Worm (Caenorhabditis elegans) whole organism, L2 larva: Measurements from ENCODE around the gene F54H12.2.
A peak's percentile ranks its signal among the peaks of the same experiment; 100 is the strongest.

Experiments
- F13H6.1 ChIP-seq: sonication (generic microtip); optimal IDR thresholded peaks from 2 replicates; lab custom pipeline; 2016; ENCODE audit warnings: missing genetic modification characterization, missing compliant biosample characterization
- Y55F3AM.14 ChIP-seq: fragments of 200-800 bp; sonication (Bioruptor generic); optimal IDR thresholded peaks from 2 replicates; lab custom pipeline; 2018; ENCODE audit warnings: mild to moderate bottlenecking, missing genetic modification characterization, missing compliant biosample characterization
- ama-1 ChIP-seq: fragments of 150-350 bp; optimal IDR thresholded peaks from 2 replicates; lab custom pipeline; 2018; ENCODE audit warnings: inconsistent platforms
- blmp-1 ChIP-seq: sonication (generic microtip); optimal IDR thresholded peaks from 2 replicates; lab custom pipeline; 2017; ENCODE audit warnings: missing genetic modification characterization, mild to moderate bottlenecking, missing compliant biosample characterization, antibody characterized with exemption, moderate library complexity; ENCODE audit not compliant: insufficient read depth
- crh-2 ChIP-seq: sonication (generic microtip); optimal IDR thresholded peaks from 2 replicates; lab custom pipeline; 2017; ENCODE audit warnings: missing biosample characterization, missing genetic modification characterization
- egl-27 ChIP-seq: sonication (generic microtip); optimal IDR thresholded peaks from 3 replicates; lab custom pipeline; 2017; ENCODE audit warnings: missing biosample characterization, missing genetic modification reagents, missing genetic modification characterization
- elt-1 ChIP-seq: fragments of 150-350 bp; optimal IDR thresholded peaks from 2 replicates; lab custom pipeline; 2014; ENCODE audit warnings: missing biosample characterization, missing genetic modification characterization
- elt-3 ChIP-seq: sonication (generic microtip); optimal IDR thresholded peaks from 2 replicates; lab custom pipeline; 2017; ENCODE audit warnings: missing biosample characterization, missing genetic modification characterization
- fos-1 ChIP-seq: fragments of 150-350 bp; optimal IDR thresholded peaks from 2 replicates; lab custom pipeline; 2014; ENCODE audit warnings: missing biosample characterization, missing genetic modification characterization
- gmeb-1 ChIP-seq: fragments of 150-350 bp; optimal IDR thresholded peaks from 2 replicates; lab custom pipeline; 2014; ENCODE audit warnings: missing biosample characterization, missing genetic modification characterization
- lin-13 ChIP-seq: fragments of 150-350 bp; optimal IDR thresholded peaks from 2 replicates; lab custom pipeline; 2014; ENCODE audit warnings: missing biosample characterization, missing genetic modification reagents, missing genetic modification characterization
- lsy-2 ChIP-seq, 2 experiments: fragments of 150-350 bp in 1 of 2; sonication (generic microtip) in 1 of 2; optimal IDR thresholded peaks; 2 replicates each; lab custom pipeline; 2014 to 2017; ENCODE audit warnings: missing biosample characterization in 2 of 2, missing genetic modification characterization in 2 of 2
- mbf-1 ChIP-seq: sonication (generic microtip); optimal IDR thresholded peaks from 2 replicates; lab custom pipeline; 2017; ENCODE audit warnings: missing biosample characterization, missing genetic modification characterization
- nhr-129 ChIP-seq: fragments of 150-350 bp; optimal IDR thresholded peaks from 2 replicates; lab custom pipeline; 2014; ENCODE audit warnings: missing biosample characterization, missing genetic modification characterization
- nhr-21 ChIP-seq: fragments of 150-350 bp; optimal IDR thresholded peaks from 2 replicates; lab custom pipeline; 2014; ENCODE audit warnings: missing biosample characterization, missing genetic modification characterization
- nhr-25 ChIP-seq: fragments of 150-350 bp; sonication (generic microtip); optimal IDR thresholded peaks from 3 replicates; lab custom pipeline; 2014; ENCODE audit warnings: missing biosample characterization, missing genetic modification characterization
- sem-4 ChIP-seq: fragments of 150-350 bp; optimal IDR thresholded peaks from 2 replicates; lab custom pipeline; 2014; ENCODE audit warnings: missing biosample characterization, missing genetic modification reagents, missing genetic modification characterization
- skn-1 ChIP-seq: sonication (generic microtip); optimal IDR thresholded peaks from 2 replicates; lab custom pipeline; 2017; ENCODE audit warnings: missing biosample characterization, missing genetic modification characterization
- sma-3 ChIP-seq: sonication (generic microtip); optimal IDR thresholded peaks from 2 replicates; lab custom pipeline; 2016; ENCODE audit warnings: missing genetic modification reagents, missing genetic modification characterization, missing compliant biosample characterization
- snpc-4 ChIP-seq: fragments of 150-350 bp; optimal IDR thresholded peaks from 2 replicates; lab custom pipeline; 2014; ENCODE audit warnings: missing biosample characterization, missing genetic modification characterization
- unc-62 ChIP-seq: fragments of 150-350 bp; optimal IDR thresholded peaks from 2 replicates; lab custom pipeline; 2014; ENCODE audit warnings: missing biosample characterization, missing genetic modification reagents, missing genetic modification characterization
- zag-1 ChIP-seq: fragments of 150-350 bp; optimal IDR thresholded peaks from 2 replicates; lab custom pipeline; 2014; ENCODE audit warnings: missing biosample characterization, missing genetic modification characterization
- ztf-11 ChIP-seq: sonication (generic microtip); optimal IDR thresholded peaks from 2 replicates; lab custom pipeline; 2017; ENCODE audit warnings: missing biosample characterization, missing genetic modification characterization

Gene F54H12.2

ce11 chrIII:8010260-8010822 lies 46.0 kb downstream of the F54H12.2 start, which contains the start of gene cit-1.2:
Gene cit-1.2, plus strand, starts transcription at chrIII:8010772.
- TF ChIP-seq mbf-1 (tag; lab: Kevin White, UChicago) = no peak
- TF ChIP-seq snpc-4 (tag; lab: Kevin White, UChicago) = no peak
- no peak for TF ChIP-seq sma-3 (GFP tag; lab: Kevin White, UChicago)
- peak; percentile 55 for TF ChIP-seq nhr-129 (tag; lab: Kevin White, UChicago)
- no peak for TF ChIP-seq fos-1 (tag; lab: Kevin White, UChicago)
- no peak for TF ChIP-seq Y55F3AM.14 (GFP tag; lab: Kevin White, UChicago)

ce11 chrIII:8013582-8013981 lies 49.2 kb downstream of the F54H12.2 start:
- TF ChIP-seq ztf-11 (tag; lab: Kevin White, UChicago) = no peak
- TF ChIP-seq lin-13 (GFP tag; lab: Kevin White, UChicago) = no peak
- TF ChIP-seq nhr-21 = no peak
- no peak for TF ChIP-seq nhr-25
- no peak for TF ChIP-seq zag-1 (tag; lab: Kevin White, UChicago)
- no peak for TF ChIP-seq F13H6.1
- TF ChIP-seq crh-2 (tag; lab: Kevin White, UChicago) = no peak
- TF ChIP-seq sma-3 (GFP tag; lab: Kevin White, UChicago) = no peak
- TF ChIP-seq skn-1 = no peak
- no peak for TF ChIP-seq sem-4
- no peak for TF ChIP-seq gmeb-1 (tag; lab: Kevin White, UChicago)
- no peak for TF ChIP-seq egl-27 (tag; lab: Kevin White, UChicago)
- TF ChIP-seq blmp-1 (tag; lab: Kevin White, UChicago) = no peak
- no peak for TF ChIP-seq elt-3 (tag; lab: Kevin White, UChicago)
- no peak for TF ChIP-seq elt-1 (tag; lab: Kevin White, UChicago)
- no peak for TF ChIP-seq ama-1 (lab: Kevin White, UChicago)
- no peak for TF ChIP-seq lsy-2 (tag; optimal IDR thresholded peaks at IDR 0.05; lab: Kevin White, UChicago)
- no peak for TF ChIP-seq fos-1 (tag; lab: Kevin White, UChicago)
- TF ChIP-seq unc-62 = no peak
